Worm (Caenorhabditis elegans): Measurements from ENCODE around the gene F13D12.3.
A peak's percentile ranks its signal among the peaks of the same experiment; 100 is the strongest.

Gene F13D12.3

DNA sequence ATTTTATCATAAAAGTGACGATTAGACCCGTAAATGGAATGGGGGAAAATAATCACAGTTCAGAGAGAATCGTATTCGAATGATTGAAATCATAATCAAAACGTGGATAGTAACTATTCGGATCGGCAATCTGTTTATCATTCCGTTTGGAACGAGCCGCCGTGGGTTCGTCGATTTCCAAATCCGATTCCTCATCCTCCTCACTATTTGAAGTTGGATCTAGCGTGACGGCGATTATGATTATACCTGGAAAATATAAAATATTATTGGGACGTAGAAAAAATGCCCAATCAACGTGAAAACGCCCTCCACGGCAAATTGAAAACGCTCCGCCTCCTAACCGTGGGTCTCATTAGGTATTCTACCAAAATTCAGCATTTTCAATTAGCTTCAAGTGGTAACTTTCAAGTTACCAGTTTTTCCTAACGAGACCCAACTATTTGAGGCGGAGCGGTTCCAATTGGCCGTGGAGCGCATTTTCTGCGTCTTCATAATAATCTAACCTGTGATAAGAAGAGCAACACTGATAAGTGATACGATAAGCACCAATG, 11.0 kb downstream of the F13D12.3 start:
- no peak for TF ChIP-seq T22C8.4 (GFP tag; IDR thresholded peaks at IDR 0.05)
- no peak for TF ChIP-seq klf-2 (GFP tag; conservative IDR thresholded peaks at IDR 0.05)
- no peak for TF ChIP-seq flt-1 (GFP tag; IDR thresholded peaks at IDR 0.05)
- TF ChIP-seq ref-1 (GFP tag; conservative IDR thresholded peaks at IDR 0.05): no peak
- no peak for TF ChIP-seq med-1 (GFP tag; optimal IDR thresholded peaks at IDR 0.05; ENCODE audit: insufficient read depth)
- no peak for TF ChIP-seq ztf-29 (GFP tag; IDR thresholded peaks at IDR 0.05)
- no peak for TF ChIP-seq cog-1 (tag; optimal IDR thresholded peaks at IDR 0.05)
- no peak for TF ChIP-seq ztf-23 (GFP tag; IDR thresholded peaks at IDR 0.05)
- TF ChIP-seq tab-1 (GFP tag; IDR thresholded peaks at IDR 0.05): no peak

DNA sequence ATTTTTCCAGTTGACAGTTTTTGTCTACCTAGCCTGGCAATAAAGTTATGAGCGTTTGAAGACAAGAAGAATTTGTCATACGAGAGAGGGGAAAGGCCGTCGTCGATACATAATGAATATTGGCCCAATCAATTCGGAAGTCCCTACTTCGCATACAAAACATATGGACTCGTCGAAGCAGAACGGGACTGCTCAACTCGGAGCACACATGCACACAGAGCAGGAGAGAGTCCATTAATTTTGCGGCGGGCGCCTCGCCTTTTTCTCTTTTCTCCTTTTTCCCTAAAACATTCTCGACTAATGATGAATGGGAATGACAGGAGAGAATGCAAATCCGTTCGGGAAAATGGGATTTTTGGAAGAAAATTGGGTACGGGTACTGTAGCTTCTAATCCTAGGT, 12.3 kb downstream of the F13D12.3 start, which contains the start of gene F13D12.8:
Gene F13D12.8, minus strand, starts transcription at position 82 of the 400 bp plus-strand sequence.
- TF ChIP-seq ref-1 (GFP tag; conservative IDR thresholded peaks at IDR 0.05) (no peak), ztf-23 (GFP tag; IDR thresholded peaks at IDR 0.05) (no peak), ztf-29 (GFP tag; IDR thresholded peaks at IDR 0.05) (no peak), med-1 (GFP tag; optimal IDR thresholded peaks at IDR 0.05; ENCODE audit: insufficient read depth) (no peak), tab-1 (GFP tag; IDR thresholded peaks at IDR 0.05) (no peak), T22C8.4 (GFP tag; IDR thresholded peaks at IDR 0.05) (no peak)

DNA sequence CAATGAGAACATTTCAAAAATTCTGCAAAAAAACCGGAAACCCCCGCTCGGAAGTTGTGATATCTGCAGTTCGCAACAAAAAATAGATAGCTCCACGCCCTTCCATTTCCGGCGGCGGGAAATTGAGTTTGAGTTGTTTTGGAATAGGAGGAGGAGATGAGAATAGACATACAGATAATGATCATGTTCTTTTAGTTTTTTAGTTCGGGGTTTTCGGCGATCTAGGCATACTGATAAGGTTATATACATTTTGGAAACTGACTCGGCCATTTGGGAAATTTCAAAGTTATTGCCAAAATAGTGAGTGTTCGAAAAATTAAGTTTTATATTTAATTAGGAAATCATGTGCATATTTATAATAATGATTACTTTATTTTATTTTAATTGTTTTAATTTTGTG, 13.6 kb downstream of the F13D12.3 start:
- TF ChIP-seq cog-1 (tag; optimal IDR thresholded peaks at IDR 0.05) (no peak), ztf-29 (GFP tag; IDR thresholded peaks at IDR 0.05) (no peak), ztf-23 (GFP tag; IDR thresholded peaks at IDR 0.05) (no peak), klf-2 (GFP tag; conservative IDR thresholded peaks at IDR 0.05) (no peak), T22C8.4 (GFP tag; IDR thresholded peaks at IDR 0.05) (no peak), med-1 (GFP tag; optimal IDR thresholded peaks at IDR 0.05; ENCODE audit: insufficient read depth) (no peak), ref-1 (GFP tag; conservative IDR thresholded peaks at IDR 0.05) (no peak), tab-1 (GFP tag; IDR thresholded peaks at IDR 0.05) (no peak), flt-1 (GFP tag; IDR thresholded peaks at IDR 0.05) (no peak)

DNA sequence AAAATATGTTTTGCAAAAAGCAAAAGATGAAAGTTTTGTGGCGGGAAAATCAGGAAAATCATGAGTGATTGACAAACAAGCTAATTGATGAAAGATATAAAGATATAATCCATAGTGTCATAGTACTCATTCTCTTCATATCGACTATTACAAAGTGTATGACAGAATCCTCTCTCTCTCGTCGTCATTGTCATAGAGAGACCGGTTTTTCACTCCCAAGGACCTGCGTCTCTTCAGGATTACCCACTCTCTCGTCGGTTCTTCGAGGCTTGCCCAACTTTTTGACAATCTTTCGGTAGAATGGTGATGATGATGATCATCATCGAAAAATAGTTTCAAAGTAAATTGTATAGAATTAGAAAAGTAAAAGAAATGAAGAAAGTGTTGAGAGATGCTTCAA, 17.1 kb downstream of the F13D12.3 start:
- no peak for TF ChIP-seq ztf-29 (GFP tag; IDR thresholded peaks at IDR 0.05)
- TF ChIP-seq flt-1 (GFP tag; IDR thresholded peaks at IDR 0.05): no peak
- no peak for TF ChIP-seq ref-1 (GFP tag; conservative IDR thresholded peaks at IDR 0.05)
- no peak for TF ChIP-seq cog-1 (tag; optimal IDR thresholded peaks at IDR 0.05)
- no peak for TF ChIP-seq T22C8.4 (GFP tag; IDR thresholded peaks at IDR 0.05)
- no peak for TF ChIP-seq ztf-23 (GFP tag; IDR thresholded peaks at IDR 0.05)
- TF ChIP-seq med-1 (GFP tag; optimal IDR thresholded peaks at IDR 0.05; ENCODE audit: insufficient read depth): no peak
- no peak for TF ChIP-seq klf-2 (GFP tag; conservative IDR thresholded peaks at IDR 0.05)
- TF ChIP-seq tab-1 (GFP tag; IDR thresholded peaks at IDR 0.05): no peak

DNA sequence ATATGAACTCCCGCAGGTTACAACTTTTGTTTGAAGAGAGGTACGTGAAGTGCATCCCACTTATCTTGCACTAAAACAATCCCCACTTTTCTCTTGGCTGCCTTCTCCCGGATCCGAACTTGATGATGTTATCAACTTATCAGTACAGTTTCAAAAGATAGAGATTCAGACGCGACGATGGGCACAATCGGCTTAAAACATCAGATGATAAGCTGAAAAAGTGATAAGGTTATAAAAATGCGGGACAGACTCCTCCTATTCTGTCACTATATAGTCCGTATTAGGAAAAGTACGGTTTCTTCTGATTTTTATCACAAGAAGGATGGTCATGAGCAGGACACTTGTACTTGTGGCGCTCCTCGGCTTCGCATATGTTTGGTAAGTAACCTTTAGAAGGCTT, 19.0 kb downstream of the F13D12.3 start, which contains the start of gene ctsa-1.2:
Gene ctsa-1.2, plus strand, starts transcription at position 160 of the 400 bp plus-strand sequence.
- no peak for TF ChIP-seq ztf-23 (GFP tag; IDR thresholded peaks at IDR 0.05)
- no peak for TF ChIP-seq med-1 (GFP tag; optimal IDR thresholded peaks at IDR 0.05; ENCODE audit: insufficient read depth)
- no peak for TF ChIP-seq cog-1 (tag; optimal IDR thresholded peaks at IDR 0.05)
- TF ChIP-seq tab-1 (GFP tag; IDR thresholded peaks at IDR 0.05): no peak
- no peak for TF ChIP-seq klf-2 (GFP tag; conservative IDR thresholded peaks at IDR 0.05)
- TF ChIP-seq flt-1 (GFP tag; IDR thresholded peaks at IDR 0.05): no peak
- TF ChIP-seq ztf-29 (GFP tag; IDR thresholded peaks at IDR 0.05): no peak
- TF ChIP-seq T22C8.4 (GFP tag; IDR thresholded peaks at IDR 0.05): no peak
- no peak for TF ChIP-seq ref-1 (GFP tag; conservative IDR thresholded peaks at IDR 0.05)

DNA sequence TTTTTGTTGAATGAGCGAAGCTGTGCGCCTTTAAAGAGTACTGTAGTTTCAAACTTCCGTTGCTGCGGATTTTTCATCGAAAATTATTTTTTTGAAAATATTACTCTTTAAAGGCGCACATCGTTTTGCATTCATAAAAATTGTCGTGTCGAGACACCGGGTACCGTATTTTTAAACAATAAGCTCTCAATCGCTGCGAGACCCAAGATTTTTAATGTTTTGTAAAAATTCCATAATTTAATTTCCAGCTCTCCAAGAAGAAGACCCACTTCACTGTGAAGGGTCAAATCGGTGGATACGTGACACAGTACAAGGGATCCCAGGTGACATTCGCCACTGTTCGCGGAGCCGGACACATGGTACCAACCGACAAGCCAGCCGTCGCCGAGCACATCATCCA, 22.1 kb downstream of the F13D12.3 start:
- no peak for TF ChIP-seq cog-1 (tag; optimal IDR thresholded peaks at IDR 0.05)

DNA sequence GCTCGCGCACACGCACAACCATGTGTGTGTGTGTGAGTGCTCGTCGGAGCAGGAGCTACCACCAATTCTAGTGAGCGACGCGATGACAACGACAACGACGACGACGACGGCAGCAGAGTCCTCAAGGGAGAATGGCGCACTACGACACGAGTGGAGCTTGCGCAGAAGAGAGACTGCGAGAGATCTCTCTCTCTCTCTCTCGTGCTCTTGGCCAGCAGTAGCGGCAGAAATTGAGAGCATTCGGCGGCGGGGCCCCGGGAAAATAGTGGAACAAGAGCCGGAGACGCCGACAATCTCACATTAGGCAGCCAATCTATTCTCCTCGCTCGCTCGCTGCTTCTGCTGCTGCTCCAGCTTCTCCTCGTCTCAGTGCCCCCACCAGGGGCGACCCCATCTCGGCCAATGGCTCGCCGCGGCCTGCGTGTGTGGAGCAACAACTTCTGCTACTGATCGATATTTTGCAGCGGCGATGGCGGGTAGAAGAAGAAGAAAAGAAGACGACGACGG, 26.6 kb downstream of the F13D12.3 start:
- TF ChIP-seq tab-1 (GFP tag; IDR thresholded peaks at IDR 0.05) (peak; percentile 64; the same call in 1 of the 2 replicates), ztf-29 (GFP tag; IDR thresholded peaks at IDR 0.05) (no peak), T22C8.4 (GFP tag; IDR thresholded peaks at IDR 0.05) (peak; percentile 48; the same call in 1 of the 2 replicates), cog-1 (tag; optimal IDR thresholded peaks at IDR 0.05) (no peak), med-1 (GFP tag; optimal IDR thresholded peaks at IDR 0.05; ENCODE audit: insufficient read depth) (no peak), ref-1 (GFP tag; conservative IDR thresholded peaks at IDR 0.05) (no peak), flt-1 (GFP tag; IDR thresholded peaks at IDR 0.05) (peak; percentile 60; the same call in 1 of the 2 replicates), klf-2 (GFP tag; conservative IDR thresholded peaks at IDR 0.05) (no peak), ztf-23 (GFP tag; IDR thresholded peaks at IDR 0.05) (0 out of 2 replicates have a peak, but pooled peaks have one; percentile 37)

DNA sequence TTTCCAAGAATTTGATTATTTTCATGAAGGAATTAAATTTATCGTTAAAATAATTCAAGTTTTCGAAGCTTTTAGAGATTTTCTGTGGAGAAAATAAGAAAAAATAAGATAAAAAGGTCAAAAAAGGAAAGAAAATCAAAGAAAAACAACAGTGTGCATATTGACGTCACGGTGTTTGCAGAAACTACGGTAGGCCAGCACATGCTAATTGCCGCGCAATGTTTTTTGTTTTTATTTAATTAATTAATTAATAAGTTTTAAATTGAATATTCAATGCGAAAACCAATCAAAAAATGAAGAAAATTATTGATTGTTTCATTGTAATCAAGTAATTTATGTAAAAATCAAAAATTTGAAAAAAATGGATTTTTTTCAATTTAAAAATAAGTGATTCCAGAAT, 27.7 kb downstream of the F13D12.3 start:
- TF ChIP-seq cog-1 (tag; optimal IDR thresholded peaks at IDR 0.05) (no peak), ztf-29 (GFP tag; IDR thresholded peaks at IDR 0.05) (no peak), flt-1 (GFP tag; IDR thresholded peaks at IDR 0.05) (0 out of 2 replicates have a peak, but pooled peaks have one; percentile 8)

DNA sequence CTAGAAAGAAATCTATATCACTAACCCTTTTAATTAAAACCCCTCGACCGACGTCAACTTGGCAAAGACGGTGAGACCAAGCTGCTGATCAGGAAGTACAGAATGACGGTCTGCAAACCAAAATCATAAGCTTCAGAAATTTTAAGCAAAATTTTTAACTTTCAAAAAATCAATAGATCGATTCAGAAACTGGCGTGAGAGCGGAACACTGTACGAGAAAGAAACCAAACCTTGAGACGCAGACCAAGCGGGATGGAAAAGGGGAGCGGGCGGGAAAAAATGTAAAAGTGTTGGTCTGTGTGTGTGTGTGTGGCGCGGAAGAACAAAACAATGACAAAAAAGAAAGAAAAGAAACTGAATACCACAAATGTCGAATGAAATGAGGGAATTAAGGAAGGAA, 28.3 kb downstream of the F13D12.3 start, which contains the start of the genes F44E5.17 and gpb-1:
Gene F44E5.17, minus strand, starts transcription at position 101 of the 400 bp plus-strand sequence.
Gene gpb-1, minus strand, starts transcription at position 118 of the 400 bp plus-strand sequence.
- TF ChIP-seq ref-1 (GFP tag; conservative IDR thresholded peaks at IDR 0.05) (no peak), tab-1 (GFP tag; IDR thresholded peaks at IDR 0.05) (no peak), klf-2 (GFP tag; conservative IDR thresholded peaks at IDR 0.05) (no peak), T22C8.4 (GFP tag; IDR thresholded peaks at IDR 0.05) (no peak), flt-1 (GFP tag; IDR thresholded peaks at IDR 0.05) (no peak), med-1 (GFP tag; optimal IDR thresholded peaks at IDR 0.05; ENCODE audit: insufficient read depth) (no peak), ztf-23 (GFP tag; IDR thresholded peaks at IDR 0.05) (no peak)

Data from whole organism, midembryonic.